Worm (Caenorhabditis elegans) whole organism, late embryonic: Measurements from ENCODE around the gene M117.1.

ENCODE experiments used
- F13H6.1 ChIP-seq: sonication (generic microtip); optimal IDR thresholded peaks from 2 replicates; lab custom pipeline; 2016; ENCODE audit warnings: missing genetic modification characterization, missing compliant biosample characterization
- K02D7.2 ChIP-seq: sonication (generic microtip); optimal IDR thresholded peaks from 2 replicates; lab custom pipeline; 2017; ENCODE audit warnings: mild to moderate bottlenecking, missing genetic modification characterization, missing compliant biosample characterization
- ahr-1 ChIP-seq: sonication (generic microtip); optimal IDR thresholded peaks from 2 replicates; lab custom pipeline; 2016; ENCODE audit warnings: missing genetic modification characterization, missing compliant biosample characterization
- ama-1 ChIP-seq: fragments of 150-350 bp; optimal IDR thresholded peaks from 2 replicates; lab custom pipeline; 2014
- ceh-18 ChIP-seq: sonication (generic microtip); optimal IDR thresholded peaks from 2 replicates; lab custom pipeline; 2016; ENCODE audit warnings: missing genetic modification characterization, missing compliant biosample characterization
- ceh-19 ChIP-seq: fragments of 200-800 bp; sonication (Bioruptor generic); optimal IDR thresholded peaks from 2 replicates; lab custom pipeline; 2018; ENCODE audit warnings: mild to moderate bottlenecking, missing genetic modification characterization, missing compliant biosample characterization
- ceh-2 ChIP-seq: sonication (generic microtip); optimal IDR thresholded peaks from 2 replicates; lab custom pipeline; 2016; ENCODE audit warnings: missing genotype, missing genetic modification characterization, missing compliant biosample characterization
- ceh-22 ChIP-seq: sonication (generic microtip); optimal IDR thresholded peaks from 2 replicates; lab custom pipeline; 2017; ENCODE audit warnings: missing biosample characterization, missing genetic modification characterization
- ceh-31 ChIP-seq: sonication (generic microtip); optimal IDR thresholded peaks from 2 replicates; lab custom pipeline; 2016; ENCODE audit warnings: missing genetic modification characterization, missing compliant biosample characterization
- ceh-34 ChIP-seq: sonication (generic microtip); optimal IDR thresholded peaks from 2 replicates; lab custom pipeline; 2016; ENCODE audit warnings: mild to moderate bottlenecking, missing genetic modification characterization, missing compliant biosample characterization
- ceh-45 ChIP-seq: fragments of 200-800 bp; sonication (Bioruptor generic); IDR thresholded peaks from 2 replicates; pipeline ENCODE4 v1.3.6; 2022; ENCODE audit warnings: missing genetic modification reagents, missing genetic modification characterization, missing compliant biosample characterization
- ceh-48 ChIP-seq: sonication (generic microtip); optimal IDR thresholded peaks from 2 replicates; lab custom pipeline; 2016; ENCODE audit warnings: missing genetic modification characterization, inconsistent platforms, missing compliant biosample characterization
- ceh-6 ChIP-seq: fragments of 200-800 bp; sonication (Bioruptor generic); optimal IDR thresholded peaks from 2 replicates; lab custom pipeline; 2018; ENCODE audit warnings: mild to moderate bottlenecking, missing genetic modification characterization, missing compliant biosample characterization
- ceh-9 ChIP-seq: sonication (generic microtip); optimal IDR thresholded peaks from 2 replicates; lab custom pipeline; 2016; ENCODE audit warnings: mild to moderate bottlenecking, missing genetic modification characterization, inconsistent platforms, missing compliant biosample characterization
- che-1 ChIP-seq: sonication (generic microtip); optimal IDR thresholded peaks from 2 replicates; lab custom pipeline; 2016; ENCODE audit warnings: mild to moderate bottlenecking, missing genetic modification characterization, missing compliant biosample characterization
- dmd-4 ChIP-seq: sonication (generic microtip); optimal IDR thresholded peaks from 2 replicates; lab custom pipeline; 2016; ENCODE audit warnings: borderline replicate concordance, missing genetic modification characterization, missing compliant biosample characterization
- elt-2 ChIP-seq: sonication (generic microtip); optimal IDR thresholded peaks from 2 replicates; lab custom pipeline; 2016; ENCODE audit warnings: missing genetic modification reagents, missing genetic modification characterization, missing compliant biosample characterization
- ets-4 ChIP-seq: sonication (generic microtip); optimal IDR thresholded peaks from 2 replicates; lab custom pipeline; 2016; ENCODE audit warnings: missing genetic modification characterization, missing compliant biosample characterization
- eyg-1 ChIP-seq: sonication (generic microtip); optimal IDR thresholded peaks from 2 replicates; lab custom pipeline; 2016; ENCODE audit warnings: missing genotype, missing genetic modification characterization, missing compliant biosample characterization
- fkh-10 ChIP-seq: fragments of 150-350 bp; optimal IDR thresholded peaks from 2 replicates; lab custom pipeline; 2014; ENCODE audit warnings: missing biosample characterization, missing genetic modification reagents, missing genetic modification characterization
- fkh-6 ChIP-seq: sonication (generic microtip); optimal IDR thresholded peaks from 2 replicates; lab custom pipeline; 2016; ENCODE audit warnings: missing genetic modification characterization, missing compliant biosample characterization
- hlh-15 ChIP-seq: sonication (generic microtip); optimal IDR thresholded peaks from 2 replicates; lab custom pipeline; 2016; ENCODE audit warnings: missing genetic modification characterization, missing compliant biosample characterization
- hlh-30 ChIP-seq: sonication (generic microtip); optimal IDR thresholded peaks from 2 replicates; lab custom pipeline; 2017; ENCODE audit warnings: antibody characterized with exemption, missing genetic modification characterization, missing compliant biosample characterization; ENCODE audit not compliant: insufficient read depth
- hlh-6 ChIP-seq: sonication (generic microtip); optimal IDR thresholded peaks from 2 replicates; lab custom pipeline; 2016; ENCODE audit warnings: missing genotype, missing genetic modification characterization, missing compliant biosample characterization
- nfya-1 ChIP-seq: sonication (generic microtip); optimal IDR thresholded peaks from 2 replicates; lab custom pipeline; 2017; ENCODE audit warnings: missing genetic modification characterization, mild to moderate bottlenecking, missing compliant biosample characterization, antibody characterized with exemption, moderate library complexity
- nhr-11 ChIP-seq: fragments of 150-350 bp; optimal IDR thresholded peaks from 2 replicates; lab custom pipeline; 2014; ENCODE audit warnings: missing biosample characterization, missing genetic modification characterization
- nhr-232 ChIP-seq: sonication (generic microtip); optimal IDR thresholded peaks from 2 replicates; lab custom pipeline; 2016; ENCODE audit warnings: missing genetic modification characterization, missing compliant biosample characterization
- npax-4 ChIP-seq: sonication (generic microtip); optimal IDR thresholded peaks from 2 replicates; lab custom pipeline; 2016; ENCODE audit warnings: missing genetic modification characterization, missing compliant biosample characterization
- pha-2 ChIP-seq: sonication (generic microtip); optimal IDR thresholded peaks from 2 replicates; lab custom pipeline; 2017; ENCODE audit warnings: mild to moderate bottlenecking, missing genetic modification characterization, missing compliant biosample characterization
- pqm-1 ChIP-seq: sonication (generic microtip); optimal IDR thresholded peaks from 2 replicates; lab custom pipeline; 2016; ENCODE audit warnings: missing genetic modification characterization, missing compliant biosample characterization
- ref-2 ChIP-seq: sonication (generic microtip); optimal IDR thresholded peaks from 2 replicates; lab custom pipeline; 2016; ENCODE audit warnings: missing genetic modification characterization, missing compliant biosample characterization
- tbx-2 ChIP-seq: sonication (generic microtip); optimal IDR thresholded peaks from 2 replicates; lab custom pipeline; 2016; ENCODE audit warnings: missing genetic modification characterization, missing compliant biosample characterization
- tbx-7 ChIP-seq: sonication (generic microtip); optimal IDR thresholded peaks from 2 replicates; lab custom pipeline; 2016; ENCODE audit warnings: missing genotype, missing genetic modification characterization, missing compliant biosample characterization
- ttx-3 ChIP-seq: sonication (generic microtip); optimal IDR thresholded peaks from 2 replicates; lab custom pipeline; 2016; ENCODE audit warnings: missing genetic modification reagents, missing genetic modification characterization, missing compliant biosample characterization
- unc-3 ChIP-seq, 2 experiments: fragments of 200-800 bp in 1 of 2; sonication (Bioruptor generic) in 1 of 2; sonication (generic microtip) in 1 of 2; conservative IDR thresholded peaks in 1 of 2; optimal IDR thresholded peaks in 1 of 2; 2 replicates each; pipeline versions ENCODE4 v1.3.6 to Lab custom; 2016 to 2022; ENCODE audit warnings: missing compliant biosample characterization in 2 of 2, missing genetic modification characterization in 2 of 2, missing genetic modification reagents in 1 of 2
- unc-42 ChIP-seq: sonication (generic microtip); optimal IDR thresholded peaks from 2 replicates; lab custom pipeline; 2016; ENCODE audit warnings: missing genotype, missing genetic modification characterization, missing compliant biosample characterization
- unc-86 ChIP-seq: sonication (generic microtip); optimal IDR thresholded peaks from 2 replicates; lab custom pipeline; 2016; ENCODE audit warnings: missing genetic modification characterization, missing compliant biosample characterization
- ztf-16 ChIP-seq: sonication (generic microtip); optimal IDR thresholded peaks from 2 replicates; lab custom pipeline; 2017; ENCODE audit warnings: missing genetic modification characterization, missing compliant biosample characterization

Gene M117.1

DNA sequence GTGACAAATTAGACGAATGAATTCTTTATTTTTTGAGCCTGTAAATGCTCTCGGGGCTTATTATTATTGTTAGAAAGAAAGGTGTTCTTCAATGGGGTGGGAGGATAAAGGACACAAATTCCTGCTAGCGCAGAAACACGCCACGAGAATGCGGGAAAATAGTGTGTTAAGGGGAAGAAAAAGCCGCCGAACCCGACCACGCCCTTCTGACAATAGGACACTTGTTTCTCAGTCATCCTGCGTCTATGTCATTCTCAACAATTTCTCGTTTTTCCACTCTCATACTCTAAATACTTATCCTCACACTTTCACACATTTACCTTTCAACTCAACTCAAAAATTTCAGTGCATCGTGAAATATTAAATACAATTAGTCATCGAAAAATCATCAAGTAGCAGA, at the start of gene M117.1:
Gene M117.1 (plus strand): TSS at position 347 of the 400 bp plus-strand sequence.
- no peak for TF ChIP-seq ref-2 (tag; lab: Kevin White, UChicago)
- no peak for TF ChIP-seq elt-2 (tag; lab: Kevin White, UChicago)
- no peak for TF ChIP-seq nhr-232 (tag; lab: Kevin White, UChicago)
- TF ChIP-seq che-1, result no peak
- no peak for TF ChIP-seq ceh-9 (tag; lab: Kevin White, UChicago)
- no peak for TF ChIP-seq fkh-6 (tag; lab: Kevin White, UChicago)
- no peak for TF ChIP-seq ceh-22
- no peak for TF ChIP-seq fkh-10 (GFP tag; lab: Kevin White, UChicago)
- no peak for TF ChIP-seq hlh-6 (tag; lab: Kevin White, UChicago)
- TF ChIP-seq ceh-34 (tag; lab: Kevin White, UChicago), result no peak
- TF ChIP-seq tbx-7, result no peak

DNA sequence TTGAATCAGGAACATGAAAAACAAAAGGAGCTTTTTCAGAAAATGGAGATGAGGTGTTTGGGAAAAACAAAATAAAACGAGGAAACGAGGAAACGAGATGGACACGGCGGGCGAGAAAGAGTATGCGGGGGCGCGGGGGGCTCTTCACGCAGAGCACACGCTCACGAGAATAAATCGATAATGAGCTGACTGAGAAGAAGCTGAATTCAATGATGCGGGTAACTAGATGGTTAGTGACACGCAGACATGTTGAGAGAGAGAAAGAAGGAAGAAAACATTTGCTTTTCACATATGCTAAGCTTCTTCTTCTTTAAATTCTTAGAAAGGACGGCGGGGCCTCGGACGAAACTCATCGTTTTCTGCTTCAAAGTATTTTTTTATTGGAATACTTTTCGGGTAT, 48.5 kb upstream of the M117.1 start:
- TF ChIP-seq unc-86 (peak; percentile 3), ttx-3 (tag; lab: Kevin White, UChicago) (no peak), ceh-48 (tag; lab: Kevin White, UChicago) (peak; percentile 95), nfya-1 (tag; lab: Kevin White, UChicago) (peak; percentile 47), unc-42 (tag; lab: Kevin White, UChicago) (peak; percentile 92), ets-4 (tag; lab: Kevin White, UChicago) (no peak), tbx-2 (peak; percentile 51), hlh-30 (tag; lab: Kevin White, UChicago) (no peak), ceh-18 (tag; lab: Kevin White, UChicago) (peak; percentile 47), ceh-34 (tag; lab: Kevin White, UChicago) (peak; percentile 29), ceh-45 (GFP tag; lab: Robert Waterston, UW) (no peak), ceh-31 (tag; lab: Kevin White, UChicago) (peak; percentile 68), hlh-15 (tag; lab: Kevin White, UChicago) (no peak), ahr-1 (tag; lab: Kevin White, UChicago) (no peak)
- TF ChIP-seq, all 69 proteins: peak for 8

DNA sequence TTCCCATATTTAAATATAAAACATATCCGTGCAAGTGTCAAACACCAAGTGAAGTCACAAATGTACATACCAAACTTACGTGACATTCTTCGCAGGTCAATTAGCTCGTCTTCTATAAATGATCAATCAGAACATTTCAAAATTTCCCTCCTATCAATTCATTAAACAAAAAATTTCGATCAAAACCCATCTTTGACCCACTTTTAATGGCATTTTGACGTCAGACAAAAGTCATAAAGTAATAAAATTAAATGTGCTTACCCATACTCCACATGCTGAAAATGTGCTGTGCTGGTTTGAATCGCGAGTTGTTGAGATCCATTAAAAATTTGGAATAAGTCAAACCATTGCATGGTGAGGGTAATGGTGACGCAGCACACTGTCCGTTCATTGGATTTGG, 44.3 kb upstream of the M117.1 start:
- TF ChIP-seq eyg-1 (no peak), elt-2 (tag; lab: Kevin White, UChicago) (no peak), K02D7.2 (tag; lab: Kevin White, UChicago) (no peak), ztf-16 (tag; lab: Kevin White, UChicago) (no peak), ceh-34 (tag; lab: Kevin White, UChicago) (no peak), ceh-45 (GFP tag; lab: Robert Waterston, UW) (no peak), hlh-6 (tag; lab: Kevin White, UChicago) (no peak), pha-2 (tag; lab: Kevin White, UChicago) (no peak), ama-1 (lab: Kevin White, UChicago) (no peak), ceh-19 (GFP tag; lab: Kevin White, UChicago) (no peak), unc-3 (GFP tag; conservative IDR thresholded peaks at IDR 0.05; lab: Robert Waterston, UW) (no peak), unc-3 (tag; optimal IDR thresholded peaks at IDR 0.05; lab: Kevin White, UChicago) (no peak), dmd-4 (tag; lab: Kevin White, UChicago) (no peak), nhr-11 (tag; lab: Kevin White, UChicago) (no peak), npax-4 (tag; lab: Kevin White, UChicago) (no peak), ceh-2 (tag; lab: Kevin White, UChicago) (no peak), ceh-6 (GFP tag; lab: Kevin White, UChicago) (no peak), ets-4 (tag; lab: Kevin White, UChicago) (no peak), F13H6.1 (no peak)

DNA sequence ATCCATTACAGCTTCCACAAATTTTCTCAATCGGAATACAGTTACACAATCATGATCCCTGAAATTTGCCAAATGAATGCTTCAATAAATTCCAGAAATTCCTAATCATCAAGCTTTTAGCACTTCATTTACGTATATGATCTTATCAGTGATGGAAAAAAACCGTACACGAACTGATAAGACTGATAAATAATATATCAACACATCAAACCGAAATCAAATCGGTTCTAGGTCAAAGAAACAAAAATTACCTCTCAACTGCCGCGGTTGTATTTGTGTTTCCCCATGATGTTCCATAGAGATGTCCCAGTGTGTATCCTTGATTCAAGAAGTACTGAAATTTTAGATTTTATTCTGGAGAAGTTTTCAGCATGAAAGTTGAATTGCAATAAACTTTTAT, 43.0 kb upstream of the M117.1 start:
- TF ChIP-seq pqm-1 (tag; lab: Kevin White, UChicago) (no peak), elt-2 (tag; lab: Kevin White, UChicago) (peak; percentile 34)
